Fruit fly (Drosophila melanogaster): ENCODE measurements around the gene CG7857.

Gene CG7857

DNA sequence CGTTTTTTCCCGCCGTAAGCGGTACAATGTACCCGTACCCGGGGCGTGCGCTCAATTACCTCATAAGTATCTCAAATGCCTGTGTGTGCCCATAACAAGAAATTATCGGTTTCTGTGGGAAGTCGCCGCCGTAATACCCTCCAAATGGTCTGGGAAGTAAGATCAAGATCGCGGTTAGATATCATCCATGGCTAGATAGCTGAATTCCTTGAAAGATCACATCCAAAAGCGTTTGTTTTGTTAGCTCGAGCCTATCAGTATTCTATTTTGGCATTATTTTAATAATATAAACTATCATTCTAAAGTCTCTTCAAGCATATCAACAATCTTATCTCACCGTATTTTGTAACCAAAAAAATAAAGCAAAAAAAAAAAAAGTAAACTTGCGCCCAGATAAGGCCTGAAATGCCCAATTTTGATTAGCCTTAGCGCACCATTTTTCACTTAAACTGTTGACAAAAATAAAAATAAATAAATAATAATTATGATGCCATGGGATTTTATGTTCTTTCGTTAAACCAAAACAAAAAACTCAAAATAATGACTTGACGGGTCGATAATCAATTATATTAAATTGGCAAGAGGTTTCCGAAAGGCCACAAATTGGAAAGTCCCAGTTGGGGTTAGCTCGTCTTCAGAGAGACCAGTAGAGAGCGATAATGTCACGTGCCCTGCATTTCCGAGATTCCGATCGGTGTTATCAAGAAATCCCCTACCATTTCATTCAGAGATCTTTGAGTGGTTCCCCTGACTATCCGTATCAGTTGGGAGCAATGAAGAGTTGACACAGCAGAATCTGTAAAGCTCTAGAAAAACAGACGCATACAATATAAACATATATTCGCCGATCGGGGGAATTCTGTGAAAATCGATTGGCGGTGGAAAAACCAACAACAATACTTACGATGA is 34.1 kb upstream of the CG7857 start (continued):
- TF ChIP-seq Oli (tag; optimal IDR thresholded peaks at IDR 0.05) (no peak), sc (optimal IDR thresholded peaks at IDR 0.05) (no peak), sc (GFP tag; optimal IDR thresholded peaks at IDR 0.05) (no peak), CG18262 (tag; optimal IDR thresholded peaks at IDR 0.05) (peak; percentile 18), CG10321 (GFP tag; IDR thresholded peaks at IDR 0.05) (no peak), CG10431 (GFP tag; optimal IDR thresholded peaks at IDR 0.05) (no peak), exex (tag; optimal IDR thresholded peaks at IDR 0.05) (peak; percentile 88), cas (GFP tag; IDR thresholded peaks at IDR 0.05) (no peak), Aef1 (GFP tag; IDR thresholded peaks at IDR 0.05) (no peak), CTCF (GFP tag; optimal IDR thresholded peaks at IDR 0.05) (no peak), stwl (tag; optimal IDR thresholded peaks at IDR 0.05) (no peak), CG12744 (GFP tag; optimal IDR thresholded peaks at IDR 0.05) (no peak), CG14965 (GFP tag; optimal IDR thresholded peaks at IDR 0.05; ENCODE audit: borderline replicate concordance) (no peak), insv (GFP tag; optimal IDR thresholded peaks at IDR 0.05) (no peak), prd (optimal IDR thresholded peaks at IDR 0.05) (no peak), prd (GFP tag; IDR thresholded peaks at IDR 0.05) (no peak), cwo (GFP tag; optimal IDR thresholded peaks at IDR 0.05) (peak; percentile 84), fru (optimal IDR thresholded peaks at IDR 0.05) (no peak), ab (GFP tag; optimal IDR thresholded peaks at IDR 0.05) (no peak), CG15601 (tag; optimal IDR thresholded peaks at IDR 0.05) (no peak), Xbp1 (GFP tag; optimal IDR thresholded peaks at IDR 0.05) (no peak), gsb-n (tag; optimal IDR thresholded peaks at IDR 0.05) (no peak), Blimp-1 (GFP tag; optimal IDR thresholded peaks at IDR 0.05) (peak; percentile 1), nerfin-1 (tag; optimal IDR thresholded peaks at IDR 0.05) (no peak), sens (GFP tag) (peak; percentile 45), chinmo (GFP tag; IDR thresholded peaks at IDR 0.05; ENCODE audit: partially characterized antibody) (0 out of 4 replicates have a peak, but pooled peaks have one; percentile 20), CG18599 (GFP tag; optimal IDR thresholded peaks at IDR 0.05) (peak; percentile 12), Ada2b (GFP tag; IDR thresholded peaks at IDR 0.05) (no peak), row (GFP tag; IDR thresholded peaks at IDR 0.05) (peak; percentile 44; the same call in 2 of the 3 replicates), GATAe (GFP tag; conservative IDR thresholded peaks at IDR 0.05) (peak; percentile 63; the same call in 1 of the 2 replicates), Pdp1 (GFP tag; optimal IDR thresholded peaks at IDR 0.05) (peak in 1 of 2 experiments; percentile 35), nerfin-2 (GFP tag; IDR thresholded peaks at IDR 0.05; ENCODE audit: partially characterized antibody) (no peak), Elba2 (GFP tag; optimal IDR thresholded peaks at IDR 0.05) (no peak), h (optimal IDR thresholded peaks at IDR 0.05) (no peak), Hsf (GFP tag; optimal IDR thresholded peaks at IDR 0.05) (no peak), CG10267 (tag; optimal IDR thresholded peaks at IDR 0.05) (no peak), sima (GFP tag; optimal IDR thresholded peaks at IDR 0.05) (no peak)

DNA sequence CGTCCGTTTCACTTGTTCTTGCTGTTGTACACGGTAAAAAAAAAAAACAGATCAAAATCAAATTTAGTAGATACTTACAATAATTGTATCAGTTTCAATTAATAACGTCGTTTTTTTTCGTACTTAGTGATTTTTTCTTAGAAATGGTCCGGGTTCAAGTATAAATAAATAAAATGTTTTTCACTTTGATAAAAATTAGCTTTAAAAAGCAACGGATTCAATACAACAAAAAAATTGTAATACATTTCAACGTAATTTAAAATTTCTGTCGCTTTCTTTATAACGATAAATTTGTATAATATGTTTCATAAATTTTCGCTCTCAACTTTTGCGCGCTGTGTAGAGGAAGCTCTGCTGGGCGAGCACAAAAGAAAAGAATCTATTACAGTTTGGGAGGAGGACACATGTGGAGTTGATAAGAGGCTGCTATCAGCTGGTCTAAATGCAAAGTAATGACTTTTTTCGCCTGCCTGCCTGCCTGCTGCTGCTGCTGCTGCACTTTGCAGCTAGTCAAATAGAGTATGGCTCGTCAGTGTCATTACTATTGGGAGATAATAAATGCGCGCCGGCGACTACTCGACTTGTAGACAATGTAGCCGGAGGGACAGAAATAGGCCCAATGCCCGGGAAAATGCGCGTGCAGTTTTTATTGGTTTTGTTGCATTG is 33.4 kb upstream of the CG7857 start:
- TF ChIP-seq slbo (GFP tag; IDR thresholded peaks at IDR 0.05) (peak; percentile 57; the same call in 1 of the 2 replicates), grau (tag; optimal IDR thresholded peaks at IDR 0.05) (peak; percentile 78), CHES-1-like (GFP tag; optimal IDR thresholded peaks at IDR 0.05) (peak; percentile 7), Sry-β (GFP tag; optimal IDR thresholded peaks at IDR 0.05) (no peak), CG7745 (tag; optimal IDR thresholded peaks at IDR 0.05) (no peak), CG17802 (tag; optimal IDR thresholded peaks at IDR 0.05) (no peak), CG4820 (GFP tag; optimal IDR thresholded peaks at IDR 0.05) (peak; percentile 63), trem (tag; optimal IDR thresholded peaks at IDR 0.05) (peak; percentile 62), CG13775 (GFP tag; optimal IDR thresholded peaks at IDR 0.05) (peak; percentile 74), Dref (GFP tag; IDR thresholded peaks at IDR 0.05) (no peak), CG7928 (GFP tag; optimal IDR thresholded peaks at IDR 0.05) (no peak), ems (GFP tag; optimal IDR thresholded peaks at IDR 0.05) (peak; percentile 21), maf-S (GFP tag; optimal IDR thresholded peaks at IDR 0.05) (no peak), ATbp (GFP tag; optimal IDR thresholded peaks at IDR 0.05) (peak; percentile 54), CTCF (GFP tag; optimal IDR thresholded peaks at IDR 0.05) (peak; percentile 15)
